Worm (Caenorhabditis elegans): ENCODE results near the gene cah-3.
A peak's percentile ranks its signal among the peaks of the same experiment; 100 is the strongest.
"Not testable (repeated sequence)": the region's sequence is repeated elsewhere in the genome, so short reads cannot be mapped to it uniquely, and the experiment has no call there.

The cah-3 gene

ce11 chrX:16445793-16446248, 41.5 kb upstream of the cah-3 start, which contains the start of gene twf-2 (continued):
- TF ChIP-seq unc-86 (tag; optimal IDR thresholded peaks at IDR 0.05), result no peak
- no peak for TF ChIP-seq mec-3 (tag; optimal IDR thresholded peaks at IDR 0.05; ENCODE audit: borderline replicate concordance)
- TF ChIP-seq dve-1 (tag; optimal IDR thresholded peaks at IDR 0.05), result peak; percentile 13
- no peak for TF ChIP-seq ttx-3 (tag; optimal IDR thresholded peaks at IDR 0.05)
- TF ChIP-seq hlh-15 (tag; optimal IDR thresholded peaks at IDR 0.05), result no peak
- peak; percentile 40 for TF ChIP-seq ceh-30 (tag; optimal IDR thresholded peaks at IDR 0.05)
- TF ChIP-seq sox-4 (tag; optimal IDR thresholded peaks at IDR 0.05), result peak; percentile 48
- TF ChIP-seq pag-3 (tag; optimal IDR thresholded peaks at IDR 0.05; ENCODE audit: borderline replicate concordance), result peak; percentile 19
- TF ChIP-seq lim-6 (tag; optimal IDR thresholded peaks at IDR 0.05), result no peak
- TF ChIP-seq ceh-14 (tag; optimal IDR thresholded peaks at IDR 0.05), result peak; percentile 42
- TF ChIP-seq ceh-45 (GFP tag; IDR thresholded peaks at IDR 0.05), result no peak
- TF ChIP-seq ztf-16 (tag; optimal IDR thresholded peaks at IDR 0.05), result peak; percentile 29
- TF ChIP-seq pat-9 (tag; optimal IDR thresholded peaks at IDR 0.05), result peak; percentile 32
- peak; percentile 14 for TF ChIP-seq rnt-1 (tag; optimal IDR thresholded peaks at IDR 0.05)
- TF ChIP-seq ceh-34 (tag; optimal IDR thresholded peaks at IDR 0.05), result peak; percentile 67
- TF ChIP-seq dmd-4 (tag; optimal IDR thresholded peaks at IDR 0.05; ENCODE audit: borderline replicate concordance), result peak; percentile 19
- TF ChIP-seq ref-2 (tag; optimal IDR thresholded peaks at IDR 0.05), result peak; percentile 83
- TF ChIP-seq hlh-6 (tag; optimal IDR thresholded peaks at IDR 0.05), result peak; percentile 38
- TF ChIP-seq sox-2 (GFP tag; IDR thresholded peaks at IDR 0.05), result no peak; the same call in 1 of the 2 replicates
- no peak for TF ChIP-seq syd-9 (tag; optimal IDR thresholded peaks at IDR 0.05)
- no peak for TF ChIP-seq nhr-232 (tag; optimal IDR thresholded peaks at IDR 0.05)

- TF ChIP-seq rnt-1 (tag; optimal IDR thresholded peaks at IDR 0.05), result no peak
- no peak for TF ChIP-seq dve-1 (tag; optimal IDR thresholded peaks at IDR 0.05)
- TF ChIP-seq hlh-8 (tag; optimal IDR thresholded peaks at IDR 0.05), result no peak
- no peak for TF ChIP-seq dmd-4 (tag; optimal IDR thresholded peaks at IDR 0.05; ENCODE audit: borderline replicate concordance)
- no peak for TF ChIP-seq fkh-6 (tag; optimal IDR thresholded peaks at IDR 0.05)
- no peak for TF ChIP-seq nhr-11 (tag; optimal IDR thresholded peaks at IDR 0.05)
- no peak for TF ChIP-seq sox-2 (GFP tag; IDR thresholded peaks at IDR 0.05)
- TF ChIP-seq ceh-19 (GFP tag; optimal IDR thresholded peaks at IDR 0.05), result peak; percentile 16
- TF ChIP-seq pat-9 (tag; optimal IDR thresholded peaks at IDR 0.05), result no peak
- peak; percentile 74 for TF ChIP-seq ceh-34 (tag; optimal IDR thresholded peaks at IDR 0.05)
- TF ChIP-seq ama-1 (optimal IDR thresholded peaks at IDR 0.05), result no peak
- TF ChIP-seq pag-3 (tag; optimal IDR thresholded peaks at IDR 0.05; ENCODE audit: borderline replicate concordance), result no peak
- TF ChIP-seq ceh-6 (GFP tag; optimal IDR thresholded peaks at IDR 0.05), result no peak
- no peak for TF ChIP-seq T23F11.4 (GFP tag; optimal IDR thresholded peaks at IDR 0.05)
- TF ChIP-seq K09A11.1 (tag; optimal IDR thresholded peaks at IDR 0.05; ENCODE audit: insufficient read depth), result no peak
- no peak for TF ChIP-seq C38D4.7 (GFP tag; optimal IDR thresholded peaks at IDR 0.05)
Observed at ce11 chrX:16447116-16447515, 40.2 kb upstream of the cah-3 start.

ce11 chrX:16451124-16451523, 36.2 kb upstream of the cah-3 start:
- TF ChIP-seq ama-1 (optimal IDR thresholded peaks at IDR 0.05) (no peak), rnt-1 (tag; optimal IDR thresholded peaks at IDR 0.05) (no peak), ref-2 (tag; optimal IDR thresholded peaks at IDR 0.05) (no peak), pat-9 (tag; optimal IDR thresholded peaks at IDR 0.05) (no peak), Y22D7AL.16 (tag; optimal IDR thresholded peaks at IDR 0.05) (no peak), ahr-1 (tag; optimal IDR thresholded peaks at IDR 0.05) (no peak), nfya-1 (tag; optimal IDR thresholded peaks at IDR 0.05) (no peak), ets-4 (tag; optimal IDR thresholded peaks at IDR 0.05) (no peak), ceh-34 (tag; optimal IDR thresholded peaks at IDR 0.05) (no peak), ceh-2 (tag; optimal IDR thresholded peaks at IDR 0.05) (no peak), hlh-13 (GFP tag; optimal IDR thresholded peaks at IDR 0.05) (no peak)

- not testable (repeated sequence) for TF ChIP-seq pqm-1, npax-4, ceh-30 (tag; optimal IDR thresholded peaks at IDR 0.05)
Observed at ce11 chrX:16451642-16452041, 35.6 kb upstream of the cah-3 start, which contains the start of gene F38E9.4. TSS of gene F38E9.4 (plus strand) at chrX:16451942.
